Fruit fly (Drosophila melanogaster): ENCODE measurements around the gene CG31917.

Gene CG31917

DNA sequence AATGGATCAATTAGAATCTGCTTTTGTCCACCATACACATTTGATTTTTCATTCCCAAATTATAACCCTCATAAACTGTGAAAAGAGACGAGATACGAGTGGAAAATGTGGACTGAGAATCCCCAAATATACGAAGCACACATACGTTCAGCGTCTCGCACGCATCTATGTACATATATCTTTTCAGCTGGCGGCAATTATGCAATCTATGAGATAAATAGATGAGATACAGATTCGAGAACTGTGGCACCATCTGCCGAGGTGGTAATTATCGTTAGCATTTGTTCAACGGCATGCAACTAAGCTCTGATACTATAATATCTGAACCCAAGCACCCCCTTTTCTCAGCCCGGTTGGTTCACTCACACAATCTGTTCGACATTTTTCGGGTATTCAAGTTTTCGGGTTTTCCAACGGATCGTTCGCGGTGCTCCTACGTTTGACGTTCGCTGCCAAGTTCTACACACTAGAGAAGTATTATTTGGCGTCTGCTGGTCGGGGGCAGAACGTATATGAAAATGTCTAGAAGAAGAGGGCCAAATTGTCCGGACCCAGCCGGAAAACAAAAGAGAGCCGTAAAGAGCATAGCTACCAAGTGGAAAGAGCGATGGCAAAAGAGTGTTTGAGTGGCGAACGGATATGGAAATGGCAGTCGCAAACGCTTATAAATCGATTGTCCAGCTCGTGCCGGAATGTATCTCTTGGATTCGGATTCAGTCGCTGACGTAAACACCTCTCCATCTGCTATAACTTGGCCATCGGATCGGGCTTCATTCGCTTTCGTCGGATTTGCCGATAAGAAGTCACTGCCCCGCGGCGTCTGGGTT, 15.4 kb downstream of the CG31917 start (continued):
- TF ChIP-seq HmgD (GFP tag; optimal IDR thresholded peaks at IDR 0.05) = no peak
- TF ChIP-seq Scr (GFP tag; IDR thresholded peaks at IDR 0.05; ENCODE audit: partially characterized antibody) = peak; percentile 22; the same call in 1 of the 2 replicates
- TF ChIP-seq Trl (optimal IDR thresholded peaks at IDR 0.05) = peak; percentile 52 to 77
- TF ChIP-seq Trl (GFP tag; optimal IDR thresholded peaks at IDR 0.05) = no peak
- TF ChIP-seq B-H1 (GFP tag; IDR thresholded peaks at IDR 0.05) = no peak
- no peak for TF ChIP-seq corto (GFP tag; optimal IDR thresholded peaks at IDR 0.05)
- TF ChIP-seq Hr3 (GFP tag; optimal IDR thresholded peaks at IDR 0.05) = no peak
- TF ChIP-seq CG3163 (GFP tag; optimal IDR thresholded peaks at IDR 0.05) = peak; percentile 93
- TF ChIP-seq Deaf1 (tag; optimal IDR thresholded peaks at IDR 0.05) = peak; percentile 71
- TF ChIP-seq CG15269 (tag; optimal IDR thresholded peaks at IDR 0.05) = no peak
- TF ChIP-seq Mad (GFP tag; optimal IDR thresholded peaks at IDR 0.05) = no peak
- no peak for TF ChIP-seq ap (GFP tag; IDR thresholded peaks at IDR 0.05)
- TF ChIP-seq Hand (GFP tag; optimal IDR thresholded peaks at IDR 0.05) = no peak
- TF ChIP-seq run (tag; optimal IDR thresholded peaks at IDR 0.05) = no peak
- no peak for TF ChIP-seq kah (GFP tag; optimal IDR thresholded peaks at IDR 0.05)
- TF ChIP-seq dpn (GFP tag; optimal IDR thresholded peaks at IDR 0.05) = no peak
- no peak; the same call in 1 of the 2 replicates for TF ChIP-seq hbn (GFP tag; IDR thresholded peaks at IDR 0.05; ENCODE audit: partially characterized antibody)
- TF ChIP-seq sens-2 (GFP tag; IDR thresholded peaks at IDR 0.05) = no peak
- TF ChIP-seq tup (GFP tag; optimal IDR thresholded peaks at IDR 0.05) = no peak
- TF ChIP-seq CG17568 (GFP tag; optimal IDR thresholded peaks at IDR 0.05) = no peak
- TF ChIP-seq Bgb (GFP tag; IDR thresholded peaks at IDR 0.05; ENCODE audit: partially characterized antibody) = no peak
- peak in 1 of 2 experiments; percentile 95 for TF ChIP-seq Pdp1 (GFP tag; optimal IDR thresholded peaks at IDR 0.05)
- TF ChIP-seq Ets97D (GFP tag; optimal IDR thresholded peaks at IDR 0.05) = no peak
- TF ChIP-seq CG31441 (GFP tag; IDR thresholded peaks at IDR 0.05) = no peak
- TF ChIP-seq her (GFP tag; optimal IDR thresholded peaks at IDR 0.05) = no peak
- TF ChIP-seq Eip74EF (GFP tag; optimal IDR thresholded peaks at IDR 0.05) = no peak
- no peak for TF ChIP-seq lmd (GFP tag; IDR thresholded peaks at IDR 0.05)
- no peak for TF ChIP-seq CG7372 (GFP tag; IDR thresholded peaks at IDR 0.05)
- no peak for TF ChIP-seq Fer1 (GFP tag; optimal IDR thresholded peaks at IDR 0.05)
- no peak for TF ChIP-seq CG7556 (GFP tag; optimal IDR thresholded peaks at IDR 0.05)
- TF ChIP-seq Xbp1 (GFP tag; optimal IDR thresholded peaks at IDR 0.05) = no peak
- TF ChIP-seq zen2 (GFP tag; IDR thresholded peaks at IDR 0.05; ENCODE audit: partially characterized antibody) = no peak
- no peak for TF ChIP-seq stwl (tag; optimal IDR thresholded peaks at IDR 0.05)
- TF ChIP-seq CG34422 (GFP tag; IDR thresholded peaks at IDR 0.05) = no peak
- TF ChIP-seq CG11247 (GFP tag; IDR thresholded peaks at IDR 0.05) = no peak
- peak; percentile 50 for TF ChIP-seq sens (GFP tag)
- TF ChIP-seq tll (GFP tag; optimal IDR thresholded peaks at IDR 0.05) = no peak
- TF ChIP-seq CG9727 (GFP tag; optimal IDR thresholded peaks at IDR 0.05) = no peak
- no peak for TF ChIP-seq CG4404 (GFP tag; IDR thresholded peaks at IDR 0.05)
- no peak for TF ChIP-seq CG1792 (GFP tag; optimal IDR thresholded peaks at IDR 0.05)
- TF ChIP-seq CG14050 (GFP tag; IDR thresholded peaks at IDR 0.05) = no peak
- no peak for TF ChIP-seq ERR (GFP tag; optimal IDR thresholded peaks at IDR 0.05)
- TF ChIP-seq CG30431 (GFP tag; optimal IDR thresholded peaks at IDR 0.05) = no peak
- TF ChIP-seq CG12769 (tag; optimal IDR thresholded peaks at IDR 0.05) = peak; percentile 66
- peak; percentile 11; the same call in 1 of the 2 replicates for TF ChIP-seq CG32532 (GFP tag; IDR thresholded peaks at IDR 0.05)
- TF ChIP-seq CG17802 (tag; optimal IDR thresholded peaks at IDR 0.05) = no peak
- TF ChIP-seq CG8388 (GFP tag; optimal IDR thresholded peaks at IDR 0.05) = no peak
- no peak for TF ChIP-seq Gug (GFP tag; IDR thresholded peaks at IDR 0.05)
- TF ChIP-seq Atf-2 (GFP tag; optimal IDR thresholded peaks at IDR 0.05) = no peak

Data from whole organism, embryonic.